Fruit fly (Drosophila melanogaster): ENCODE measurements around the gene CG10663.

CG10663 gene

DNA sequence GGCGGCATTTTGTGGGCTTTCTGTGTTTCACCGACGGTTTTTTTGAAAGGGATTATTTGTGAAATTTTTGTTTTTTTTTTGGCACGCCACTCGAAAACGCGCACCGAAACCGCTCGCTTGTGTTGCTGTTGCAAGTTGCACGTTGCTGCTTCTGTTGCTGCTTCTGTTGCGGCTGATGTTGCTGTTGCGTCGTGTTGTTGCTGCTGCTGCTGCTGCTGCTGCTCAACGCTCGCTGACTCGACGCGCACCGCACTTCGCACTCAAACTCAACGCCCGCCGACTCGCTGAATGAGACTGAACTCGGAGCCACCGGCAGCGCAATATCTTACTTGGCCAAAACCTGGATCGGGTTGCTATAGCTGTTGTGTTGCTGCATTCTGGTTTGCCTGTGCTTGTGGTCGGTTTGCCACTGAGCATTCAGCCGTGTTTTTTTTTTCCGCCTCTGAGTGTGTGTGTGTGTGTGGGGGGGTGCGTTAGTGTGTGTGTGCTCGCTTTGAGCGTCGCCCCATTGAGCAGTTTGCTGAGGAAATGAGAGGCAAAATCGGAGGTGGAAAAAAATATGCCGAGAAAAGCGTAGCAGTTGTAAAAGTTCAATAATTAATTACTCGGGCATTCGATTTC lies 52.3 kb downstream of the CG10663 start, which contains the start of gene toe:
TSS of gene toe (minus strand) at position 277 of the 621 bp plus-strand sequence.
- no peak for TF ChIP-seq CG17801 (GFP tag; optimal IDR thresholded peaks at IDR 0.05; ENCODE audit: partially characterized antibody)
